Fruit fly (Drosophila melanogaster) whole organism, prepupa: Measurements from ENCODE around the gene CG31550.

Source experiments
- CG11762 ChIP-seq: fragments of 200-800 bp; sonication (Bioruptor generic); optimal IDR thresholded peaks from 3 replicates; lab custom pipeline; 2016; ENCODE audit warnings: missing biosample characterization, missing genetic modification characterization; ENCODE audit not compliant: insufficient read depth
- CG16779 ChIP-seq: fragments of 200-800 bp; sonication (Bioruptor generic); optimal IDR thresholded peaks from 3 replicates; lab custom pipeline; 2017; ENCODE audit warnings: missing biosample characterization, mild to moderate bottlenecking, missing genetic modification characterization
- CG34406 ChIP-seq: fragments of 200-800 bp; sonication (Bioruptor generic); optimal IDR thresholded peaks from 3 replicates; lab custom pipeline; 2016; ENCODE audit warnings: missing biosample characterization, missing genetic modification characterization
- CG6854 ChIP-seq: fragments of 200-800 bp; sonication (Bioruptor generic); optimal IDR thresholded peaks from 2 replicates; lab custom pipeline; 2017; ENCODE audit warnings: missing biosample characterization, mild to moderate bottlenecking, missing genetic modification characterization
- Gug ChIP-seq: fragments of 200-800 bp; sonication (Bioruptor generic); IDR thresholded peaks from 2 replicates; pipeline ENCODE4 v1.3.6; 2022; ENCODE audit warnings: missing biosample characterization, missing genetic modification characterization
- Hr38 ChIP-seq: sonication (Bioruptor generic); optimal IDR thresholded peaks from 2 replicates; lab custom pipeline; 2016; ENCODE audit warnings: missing biosample characterization, missing genetic modification characterization
- Lpt ChIP-seq: fragments of 200-800 bp; sonication (Bioruptor generic); optimal IDR thresholded peaks from 3 replicates; lab custom pipeline; 2016; ENCODE audit warnings: missing biosample characterization, missing genetic modification characterization
- Met ChIP-seq: fragments of 200-800 bp; sonication (Bioruptor generic); optimal IDR thresholded peaks from 3 replicates; lab custom pipeline; 2016; ENCODE audit warnings: missing biosample characterization, missing genetic modification characterization
- Sox14 ChIP-seq: fragments of 200-800 bp; sonication (Bioruptor generic); optimal IDR thresholded peaks from 3 replicates; lab custom pipeline; 2016; ENCODE audit warnings: missing biosample characterization, missing genetic modification characterization
- dsx ChIP-seq: fragments of 200-800 bp; optimal IDR thresholded peaks from 3 replicates; lab custom pipeline; 2019; ENCODE audit warnings: missing biosample characterization, mild to moderate bottlenecking, missing genetic modification characterization, moderate library complexity; ENCODE audit not compliant: poor library complexity, severe bottlenecking
- eg ChIP-seq: fragments of 200-800 bp; sonication (Bioruptor generic); IDR thresholded peaks from 3 replicates; pipeline ENCODE4 v1.3.6; 2022; ENCODE audit warnings: missing biosample characterization, missing genetic modification characterization
- fd59A ChIP-seq: fragments of 200-800 bp; sonication (Bioruptor generic); optimal IDR thresholded peaks from 2 replicates; lab custom pipeline; 2017; ENCODE audit warnings: missing biosample characterization, mild to moderate bottlenecking, missing genetic modification characterization, missing genetic modification reagents
- fd85E ChIP-seq: fragments of 200-800 bp; sonication (Bioruptor generic); optimal IDR thresholded peaks from 3 replicates; lab custom pipeline; 2016; ENCODE audit warnings: missing biosample characterization, missing genetic modification characterization

DNA sequence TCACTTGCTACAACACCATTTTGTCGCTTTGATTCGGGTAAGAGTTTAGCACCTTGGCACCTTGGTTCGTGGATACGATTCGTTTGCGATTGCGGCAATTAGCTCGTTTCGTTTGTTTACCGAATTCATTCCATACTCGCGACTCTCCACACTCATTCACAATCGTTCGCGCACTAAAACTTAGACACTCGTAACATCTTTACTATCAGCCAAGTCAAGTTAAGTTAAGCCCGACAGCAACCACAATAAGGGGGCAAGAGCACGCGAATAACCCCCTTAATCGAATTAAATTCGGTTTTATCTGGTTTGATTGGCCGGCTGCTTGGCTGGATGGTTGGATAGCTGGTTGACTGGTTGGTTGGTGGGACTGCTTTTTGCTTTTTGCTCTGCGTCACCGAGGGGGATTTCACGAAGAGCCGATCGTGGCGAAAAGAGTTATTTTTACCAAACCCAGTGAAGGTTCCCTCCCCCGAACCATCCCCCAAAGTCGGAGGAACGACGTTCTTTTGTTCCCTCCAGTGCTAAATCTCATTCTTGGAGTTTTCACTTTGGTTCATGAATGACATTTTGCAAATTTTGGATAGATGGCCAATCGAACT lies 18.5 kb downstream of the CG31550 start:
- TF ChIP-seq Sox14 (GFP tag; lab: Kevin White, UChicago) (no peak), Hr38 (no peak), Gug (no peak), eg (GFP tag; lab: Robert Waterston, UW) (no peak), CG11762 (GFP tag; lab: Kevin White, UChicago) (no peak), Met (GFP tag; lab: Kevin White, UChicago) (no peak), fd59A (GFP tag; lab: Kevin White, UChicago) (no peak), dsx (no peak), fd85E (GFP tag; lab: Kevin White, UChicago) (no peak), CG16779 (tag; lab: Kevin White, UChicago) (no peak), CG34406 (GFP tag; lab: Kevin White, UChicago) (no peak), CG6854 (GFP tag; lab: Kevin White, UChicago) (peak; percentile 28), Lpt (no peak)
